Fruit fly (Drosophila melanogaster): ENCODE results near the gene Atg4a.

The Atg4a gene

DNA sequence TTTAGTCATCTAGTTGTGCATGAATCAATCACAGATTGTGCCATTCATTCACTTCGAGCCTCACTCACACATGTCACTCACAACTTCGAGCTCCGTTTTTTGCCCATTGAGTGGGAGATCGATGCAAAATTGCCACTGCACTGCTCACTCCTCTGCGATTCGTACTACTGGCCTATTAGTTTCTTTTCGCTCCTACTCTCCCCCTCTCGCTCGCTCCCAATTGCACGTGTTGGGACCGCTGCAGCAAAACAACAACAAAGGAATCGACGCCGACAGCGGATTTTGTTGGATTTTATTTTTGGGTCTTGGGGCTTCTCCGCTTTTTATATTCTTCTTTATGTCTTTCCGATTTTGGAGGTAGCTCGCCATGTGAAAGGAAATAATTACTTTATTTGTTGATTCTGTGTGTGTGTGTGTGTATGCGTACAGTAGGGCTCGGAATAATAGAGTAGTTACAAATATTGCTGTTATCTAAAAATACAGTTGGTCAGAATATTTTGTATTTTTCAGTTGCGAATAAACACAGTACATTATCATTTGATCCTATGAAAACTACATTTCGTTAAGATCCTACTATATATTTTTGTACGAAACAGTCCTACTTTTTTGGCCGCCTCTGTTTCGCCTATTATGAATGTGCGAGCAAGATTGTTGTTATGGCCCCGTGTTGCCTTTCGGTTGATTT lies 6.4 kb upstream of the Atg4a start (continued):
- TF ChIP-seq Deaf1 (tag; optimal IDR thresholded peaks at IDR 0.05) (peak; percentile 58), CG3281 (GFP tag; optimal IDR thresholded peaks at IDR 0.05) (peak; percentile 66), CG4404 (GFP tag; IDR thresholded peaks at IDR 0.05) (no peak), CG17612 (GFP tag; IDR thresholded peaks at IDR 0.05) (no peak), CG6254 (GFP tag; optimal IDR thresholded peaks at IDR 0.05) (peak; percentile 88), chinmo (GFP tag; IDR thresholded peaks at IDR 0.05; ENCODE audit: partially characterized antibody) (no peak), abd-A (tag; optimal IDR thresholded peaks at IDR 0.05) (peak; percentile 58), rib (GFP tag; IDR thresholded peaks at IDR 0.05) (peak; percentile 15; the same call in 1 of the 2 replicates), caup (GFP tag; optimal IDR thresholded peaks at IDR 0.05; ENCODE audit: severe bottlenecking) (peak; percentile 45), CG4282 (GFP tag; optimal IDR thresholded peaks at IDR 0.05) (no peak), Nf-YB (GFP tag; optimal IDR thresholded peaks at IDR 0.05) (peak; percentile 67), CG9437 (GFP tag; optimal IDR thresholded peaks at IDR 0.05) (peak; percentile 74), CG14441 (GFP tag; IDR thresholded peaks at IDR 0.05) (peak; percentile 67), peb (GFP tag; IDR thresholded peaks at IDR 0.05) (peak; percentile 66; the same call in 1 of the 2 replicates), ab (GFP tag; optimal IDR thresholded peaks at IDR 0.05) (peak; percentile 41), MESR4 (GFP tag; optimal IDR thresholded peaks at IDR 0.05) (no peak), CG33557 (GFP tag; optimal IDR thresholded peaks at IDR 0.05) (peak; percentile 71), grn (GFP tag; optimal IDR thresholded peaks at IDR 0.05) (no peak), Meics (GFP tag; optimal IDR thresholded peaks at IDR 0.05) (peak; percentile 61), ssp (GFP tag; IDR thresholded peaks at IDR 0.05) (peak; percentile 54), CG14667 (GFP tag; IDR thresholded peaks at IDR 0.05) (peak; percentile 66), hb (GFP tag; IDR thresholded peaks at IDR 0.05; ENCODE audit: partially characterized antibody) (no peak), fd3F (GFP tag; optimal IDR thresholded peaks at IDR 0.05) (peak; percentile 19), zf30C (GFP tag; optimal IDR thresholded peaks at IDR 0.05) (no peak), CrebB (tag; optimal IDR thresholded peaks at IDR 0.05) (peak; percentile 53), eve (GFP tag; optimal IDR thresholded peaks at IDR 0.05) (no peak), CoRest (tag; optimal IDR thresholded peaks at IDR 0.05) (peak; percentile 87), sisA (GFP tag; IDR thresholded peaks at IDR 0.05) (peak; percentile 70), ara (GFP tag; IDR thresholded peaks at IDR 0.05) (peak; percentile 78; the same call in 1 of the 2 replicates), wek (GFP tag; optimal IDR thresholded peaks at IDR 0.05) (peak; percentile 63), Oaz (GFP tag; IDR thresholded peaks at IDR 0.05) (no peak), CG4424 (GFP tag; optimal IDR thresholded peaks at IDR 0.05) (peak; percentile 86), lola (GFP tag; optimal IDR thresholded peaks at IDR 0.05) (peak in 1 of 3 experiments; percentile 83), repo (GFP tag; optimal IDR thresholded peaks at IDR 0.05) (peak; percentile 34), bsh (GFP tag; optimal IDR thresholded peaks at IDR 0.05) (peak in 1 of 2 experiments; percentile 93), zfh1 (GFP tag; IDR thresholded peaks at IDR 0.05) (peak; percentile 89), vfl (GFP tag; optimal IDR thresholded peaks at IDR 0.05) (no peak), gfzf (GFP tag; optimal IDR thresholded peaks at IDR 0.05) (no peak), CG13624 (GFP tag; optimal IDR thresholded peaks at IDR 0.05) (peak; percentile 40), NK7.1 (GFP tag; optimal IDR thresholded peaks at IDR 0.05) (peak; percentile 68), nerfin-2 (GFP tag; IDR thresholded peaks at IDR 0.05; ENCODE audit: partially characterized antibody) (no peak), danr (GFP tag; IDR thresholded peaks at IDR 0.05) (peak; percentile 54; the same call in 1 of the 2 replicates), seq (GFP tag; IDR thresholded peaks at IDR 0.05) (peak; percentile 59; the same call in 1 of the 2 replicates), CG8924 (tag; optimal IDR thresholded peaks at IDR 0.05) (peak; percentile 88), Trl (optimal IDR thresholded peaks at IDR 0.05) (no peak), Trl (GFP tag; optimal IDR thresholded peaks at IDR 0.05) (peak; percentile 71), CG2678 (tag; optimal IDR thresholded peaks at IDR 0.05) (peak; percentile 88), CG6654 (GFP tag; optimal IDR thresholded peaks at IDR 0.05) (peak; percentile 61), Blimp-1 (GFP tag; optimal IDR thresholded peaks at IDR 0.05) (peak; percentile 87)

Measured in whole organism, embryonic.